Worm (Caenorhabditis elegans) whole organism, L2 larva: ENCODE data around the gene F58D2.4.

Experiments
- C34F6.9 ChIP-seq: fragments of 150-350 bp; optimal IDR thresholded peaks from 2 replicates; lab custom pipeline; 2014; ENCODE audit warnings: missing biosample characterization, missing genetic modification characterization
- F13H6.1 ChIP-seq: sonication (generic microtip); optimal IDR thresholded peaks from 2 replicates; lab custom pipeline; 2016; ENCODE audit warnings: missing genetic modification characterization, missing compliant biosample characterization
- ama-1 ChIP-seq: fragments of 150-350 bp; optimal IDR thresholded peaks from 2 replicates; lab custom pipeline; 2018; ENCODE audit warnings: inconsistent platforms
- ceh-16 ChIP-seq: fragments of 150-350 bp; optimal IDR thresholded peaks from 2 replicates; lab custom pipeline; 2014; ENCODE audit warnings: missing biosample characterization, missing genetic modification characterization
- ceh-82 ChIP-seq: fragments of 150-350 bp; optimal IDR thresholded peaks from 2 replicates; lab custom pipeline; 2014; ENCODE audit warnings: missing biosample characterization, missing genetic modification characterization
- egl-27 ChIP-seq: sonication (generic microtip); optimal IDR thresholded peaks from 3 replicates; lab custom pipeline; 2017; ENCODE audit warnings: missing biosample characterization, missing genetic modification reagents, missing genetic modification characterization
- elt-3 ChIP-seq: sonication (generic microtip); optimal IDR thresholded peaks from 2 replicates; lab custom pipeline; 2017; ENCODE audit warnings: missing biosample characterization, missing genetic modification characterization
- gmeb-1 ChIP-seq: fragments of 150-350 bp; optimal IDR thresholded peaks from 2 replicates; lab custom pipeline; 2014; ENCODE audit warnings: missing biosample characterization, missing genetic modification characterization
- lin-11 ChIP-seq: fragments of 150-350 bp; sonication (generic microtip); optimal IDR thresholded peaks from 2 replicates; lab custom pipeline; 2014; ENCODE audit warnings: missing biosample characterization, missing genetic modification characterization, inconsistent platforms, mixed read lengths
- lsy-2 ChIP-seq, 2 experiments: fragments of 150-350 bp in 1 of 2; sonication (generic microtip) in 1 of 2; optimal IDR thresholded peaks; 2 replicates each; lab custom pipeline; 2014 to 2017; ENCODE audit warnings: missing biosample characterization in 2 of 2, missing genetic modification characterization in 2 of 2
- mdl-1 ChIP-seq, 2 experiments: fragments of 150-350 bp in 1 of 2; sonication (generic microtip) in 1 of 2; optimal IDR thresholded peaks; 2 replicates each; lab custom pipeline; 2017; ENCODE audit warnings: missing biosample characterization in 2 of 2, missing genetic modification characterization in 2 of 2
- nhr-11 ChIP-seq: fragments of 150-350 bp; optimal IDR thresholded peaks from 2 replicates; lab custom pipeline; 2014; ENCODE audit warnings: missing biosample characterization, missing genetic modification characterization
- nhr-12 ChIP-seq: fragments of 150-350 bp; optimal IDR thresholded peaks from 2 replicates; lab custom pipeline; 2014; ENCODE audit warnings: missing biosample characterization, missing genetic modification characterization
- nhr-129 ChIP-seq: fragments of 150-350 bp; optimal IDR thresholded peaks from 2 replicates; lab custom pipeline; 2014; ENCODE audit warnings: missing biosample characterization, missing genetic modification characterization
- nhr-25 ChIP-seq: fragments of 150-350 bp; sonication (generic microtip); optimal IDR thresholded peaks from 3 replicates; lab custom pipeline; 2014; ENCODE audit warnings: missing biosample characterization, missing genetic modification characterization
- sem-4 ChIP-seq: fragments of 150-350 bp; optimal IDR thresholded peaks from 2 replicates; lab custom pipeline; 2014; ENCODE audit warnings: missing biosample characterization, missing genetic modification reagents, missing genetic modification characterization
- skn-1 ChIP-seq: sonication (generic microtip); optimal IDR thresholded peaks from 2 replicates; lab custom pipeline; 2017; ENCODE audit warnings: missing biosample characterization, missing genetic modification characterization
- sma-9 ChIP-seq, 2 experiments: fragments of 150-350 bp in 1 of 2; sonication (generic microtip) in 1 of 2; optimal IDR thresholded peaks; 2 replicates each; lab custom pipeline; 2014 to 2016; ENCODE audit warnings: missing genetic modification characterization in 2 of 2, mild to moderate bottlenecking in 1 of 2, missing biosample characterization in 1 of 2, missing compliant biosample characterization in 1 of 2, missing genetic modification reagents in 1 of 2, moderate library complexity in 1 of 2
- snpc-4 ChIP-seq: fragments of 150-350 bp; optimal IDR thresholded peaks from 2 replicates; lab custom pipeline; 2014; ENCODE audit warnings: missing biosample characterization, missing genetic modification characterization
- unc-55 ChIP-seq: fragments of 150-350 bp; sonication (generic microtip); optimal IDR thresholded peaks from 3 replicates; lab custom pipeline; 2014; ENCODE audit warnings: missing biosample characterization, missing genetic modification reagents, missing genetic modification characterization
- zag-1 ChIP-seq: fragments of 150-350 bp; optimal IDR thresholded peaks from 2 replicates; lab custom pipeline; 2014; ENCODE audit warnings: missing biosample characterization, missing genetic modification characterization

Gene F58D2.4

DNA sequence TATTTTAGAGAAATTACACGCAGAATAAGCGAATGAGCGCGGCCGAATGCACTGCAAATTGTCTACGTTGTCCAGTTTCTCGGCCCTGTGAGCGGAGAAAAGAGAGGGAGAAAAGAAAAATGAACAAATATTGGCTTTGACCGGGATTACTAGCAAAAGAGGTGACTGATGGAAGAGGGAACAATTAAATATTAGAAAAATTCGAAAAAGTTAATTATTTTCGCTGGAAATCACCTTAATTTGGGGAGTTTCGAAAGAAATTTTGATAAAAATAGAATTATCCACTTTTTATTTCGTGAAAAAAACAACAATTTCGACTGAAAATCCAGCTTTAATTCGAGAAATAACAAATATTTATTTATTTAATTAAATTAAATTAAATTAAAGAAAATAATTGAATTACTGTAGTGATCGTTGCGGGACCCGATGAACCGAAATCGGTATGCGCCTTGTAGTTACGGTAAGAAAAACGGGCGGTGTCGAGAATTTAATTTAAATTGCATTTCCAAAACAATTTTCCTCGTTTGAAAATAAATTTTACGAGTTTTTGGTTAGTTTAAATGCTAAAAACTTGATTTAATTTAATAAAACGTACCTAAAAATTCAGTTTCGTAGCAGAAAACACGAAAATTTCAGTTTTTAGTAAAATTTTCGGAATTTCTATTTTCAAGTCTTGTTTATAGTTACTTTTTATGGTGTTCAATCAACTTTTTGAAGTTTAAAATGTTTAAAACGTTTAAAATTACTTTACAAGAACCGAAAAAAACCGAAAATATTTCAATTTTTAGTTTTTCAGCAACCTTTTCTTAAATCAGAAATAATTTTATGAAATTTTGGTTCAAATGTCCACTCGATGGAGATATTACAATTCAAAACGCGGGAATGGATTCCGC is 34.2 kb downstream of the F58D2.4 start, which contains the start of the genes crld-1 and msh-5:
TSS of gene crld-1 (minus strand) at position 51 of the 893 bp plus-strand sequence.
TSS of gene msh-5 (plus strand) at position 843 of the 893 bp plus-strand sequence.
- TF ChIP-seq lin-11 (no peak), F13H6.1 (tag; lab: Kevin White, UChicago) (no peak), skn-1 (tag; lab: Kevin White, UChicago) (no peak), sma-9 (GFP tag; optimal IDR thresholded peaks at IDR 0.05; lab: Kevin White, UChicago) (no peak), sma-9 (tag; optimal IDR thresholded peaks at IDR 0.05; lab: Kevin White, UChicago) (no peak), C34F6.9 (tag; lab: Kevin White, UChicago) (no peak), unc-55 (GFP tag; lab: Kevin White, UChicago) (peak; percentile 2), zag-1 (tag; lab: Kevin White, UChicago) (no peak), lsy-2 (tag; optimal IDR thresholded peaks at IDR 0.05; lab: Kevin White, UChicago) (no peak), nhr-129 (tag; lab: Kevin White, UChicago) (peak; percentile 44), ceh-82 (no peak), nhr-12 (tag; lab: Kevin White, UChicago) (no peak)

DNA sequence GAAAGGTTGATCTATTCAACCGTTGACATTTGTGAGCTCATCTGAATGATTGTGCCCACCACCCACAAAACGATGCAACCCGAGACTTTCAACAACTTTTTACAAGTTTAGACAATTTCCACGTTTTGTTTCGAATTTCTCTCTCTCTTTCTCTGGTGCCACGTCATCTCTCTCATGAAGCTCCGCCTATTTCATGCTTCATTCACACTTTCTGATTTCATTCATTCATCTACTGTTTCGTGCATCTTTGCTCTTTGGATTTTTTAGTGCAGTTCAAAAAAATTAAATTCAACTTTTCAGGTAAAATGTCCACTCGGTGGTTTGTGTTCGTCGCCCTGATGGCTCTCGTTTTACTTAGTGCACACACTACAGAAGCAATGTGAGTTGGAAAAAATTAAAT is 39.6 kb downstream of the F58D2.4 start, which contains the start of gene nlp-79:
TSS of gene nlp-79 (plus strand) at position 301 of the 400 bp plus-strand sequence.
- TF ChIP-seq sem-4 (tag; lab: Kevin White, UChicago) (no peak), gmeb-1 (tag; lab: Kevin White, UChicago) (no peak), egl-27 (tag; lab: Kevin White, UChicago) (no peak), lin-11 (no peak), elt-3 (tag; lab: Kevin White, UChicago) (no peak), mdl-1 (tag; optimal IDR thresholded peaks at IDR 0.05; lab: Kevin White, UChicago) (no peak), ama-1 (lab: Kevin White, UChicago) (no peak), ceh-16 (tag; lab: Kevin White, UChicago) (no peak), nhr-129 (tag; lab: Kevin White, UChicago) (no peak), F13H6.1 (tag; lab: Kevin White, UChicago) (no peak), snpc-4 (tag; lab: Kevin White, UChicago) (no peak)
- TF ChIP-seq, all 48 proteins: peak for 0

DNA sequence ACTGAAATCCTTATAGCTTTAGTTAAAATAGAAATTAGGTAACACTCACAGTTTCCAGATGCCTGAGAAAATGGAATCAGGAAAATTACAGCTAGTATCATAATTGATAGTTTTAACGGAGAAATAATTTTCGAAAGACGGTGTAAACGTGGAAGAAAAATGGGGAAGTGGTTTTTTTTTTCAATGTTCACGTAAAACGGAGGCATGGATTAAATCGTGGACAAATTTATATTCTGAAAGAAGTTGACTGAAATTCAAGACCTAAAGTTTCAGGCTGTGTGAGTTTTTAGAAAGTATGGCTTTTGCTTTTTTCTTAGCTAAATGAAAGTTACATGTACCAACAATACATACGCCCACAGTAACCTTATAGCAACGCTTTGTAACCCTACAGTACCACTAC is 46.6 kb downstream of the F58D2.4 start, which contains the start of gene spe-43:
TSS of gene spe-43 (minus strand) at position 101 of the 400 bp plus-strand sequence.
- TF ChIP-seq nhr-11 (tag; lab: Kevin White, UChicago): no peak
- no peak for TF ChIP-seq nhr-25 (tag; lab: Kevin White, UChicago)
- TF ChIP-seq, all 48 proteins: peak for 0
